Fruit fly (Drosophila melanogaster) whole organism, prepupa: Measurements from ENCODE around the gene hook.

ENCODE experiments used
- CG11902 ChIP-seq: fragments of 200-800 bp; sonication (Bioruptor generic); optimal IDR thresholded peaks from 3 replicates; lab custom pipeline; 2016; ENCODE audit warnings: missing biosample characterization, missing genetic modification characterization
- CG15336 ChIP-seq: fragments of 200-800 bp; sonication (Bioruptor generic); IDR thresholded peaks from 2 replicates; pipeline ENCODE4 v1.3.6; 2022; ENCODE audit warnings: missing biosample characterization, missing genetic modification characterization
- CG6163 ChIP-seq: fragments of 200-800 bp; sonication (Bioruptor generic); IDR thresholded peaks from 3 replicates; pipeline ENCODE4 v1.3.6; 2022; ENCODE audit warnings: missing biosample characterization, missing genetic modification characterization
- CG6854 ChIP-seq: fragments of 200-800 bp; sonication (Bioruptor generic); optimal IDR thresholded peaks from 2 replicates; lab custom pipeline; 2017; ENCODE audit warnings: missing biosample characterization, mild to moderate bottlenecking, missing genetic modification characterization
- CG8119 ChIP-seq: fragments of 200-800 bp; sonication (Bioruptor generic); IDR thresholded peaks from 3 replicates; pipeline ENCODE4 v1.3.6; 2022; ENCODE audit warnings: missing biosample characterization, missing genetic modification characterization
- Smox ChIP-seq: fragments of 200-800 bp; sonication (Bioruptor generic); optimal IDR thresholded peaks from 3 replicates; lab custom pipeline; 2016; ENCODE audit warnings: missing biosample characterization, missing genetic modification characterization
- dac ChIP-seq: fragments of 200-800 bp; sonication (Bioruptor generic); optimal IDR thresholded peaks from 2 replicates; lab custom pipeline; 2017; ENCODE audit warnings: missing biosample characterization, mild to moderate bottlenecking, missing genetic modification characterization
- pdm3 ChIP-seq: fragments of 200-800 bp; sonication (Bioruptor generic); optimal IDR thresholded peaks from 3 replicates; lab custom pipeline; 2016; ENCODE audit warnings: missing biosample characterization, missing genetic modification characterization

- no peak for TF ChIP-seq CG6854 (GFP tag; lab: Kevin White, UChicago)
- no peak for TF ChIP-seq CG11902 (GFP tag; lab: Kevin White, UChicago)
- no peak for TF ChIP-seq Smox
- TF ChIP-seq CG15336 (GFP tag; lab: Robert Waterston, UW) = no peak
- no peak for TF ChIP-seq CG8119
- TF ChIP-seq pdm3 = no peak
- TF ChIP-seq dac (GFP tag; lab: Kevin White, UChicago) = no peak
- TF ChIP-seq CG6163 (GFP tag; lab: Robert Waterston, UW) = no peak
These were observed 35.1 kb upstream of the hook start for dm6 chr2L:19068393-19068792.
